Worm (Caenorhabditis elegans): ENCODE data around the gene tag-273.

DNA sequence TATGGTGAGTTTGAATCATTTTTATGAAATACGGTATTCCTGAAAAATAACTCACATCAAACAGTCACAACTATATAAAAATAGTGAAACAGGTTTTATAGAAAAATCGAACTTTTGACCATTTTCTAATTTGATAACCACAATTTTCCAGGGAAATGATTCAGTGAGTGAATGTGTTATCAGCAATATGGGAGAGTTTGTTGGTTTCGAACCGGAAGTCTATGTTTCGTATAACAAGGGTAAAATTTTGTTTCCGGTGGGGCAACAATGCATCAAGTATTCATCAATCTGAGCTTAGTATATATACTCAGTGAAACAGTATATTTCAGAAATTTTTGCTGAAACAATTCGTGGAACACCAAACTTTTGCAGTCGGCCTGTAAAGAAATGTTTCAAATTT is 21.5 kb downstream of the tag-273 start:
- no peak for TF ChIP-seq ama-1 (optimal IDR thresholded peaks at IDR 0.05)
- no peak for TF ChIP-seq unc-62 (GFP tag; optimal IDR thresholded peaks at IDR 0.05)
- no peak for TF ChIP-seq skn-1 (tag; optimal IDR thresholded peaks at IDR 0.05)
- TF ChIP-seq aha-1 (tag; optimal IDR thresholded peaks at IDR 0.05), result no peak
- TF ChIP-seq nhr-237 (tag; optimal IDR thresholded peaks at IDR 0.05), result no peak
- no peak for TF ChIP-seq nhr-11 (tag; optimal IDR thresholded peaks at IDR 0.05)
- no peak for TF ChIP-seq lir-3 (tag; optimal IDR thresholded peaks at IDR 0.05; ENCODE audit: poor library complexity)
- no peak for TF ChIP-seq snu-23 (GFP tag; optimal IDR thresholded peaks at IDR 0.05)
- TF ChIP-seq sox-4 (tag; optimal IDR thresholded peaks at IDR 0.05), result no peak
- TF ChIP-seq nhr-47 (tag; optimal IDR thresholded peaks at IDR 0.05), result no peak
- no peak for TF ChIP-seq mep-1 (tag; optimal IDR thresholded peaks at IDR 0.05)
- no peak for TF ChIP-seq ceh-63 (GFP tag; optimal IDR thresholded peaks at IDR 0.05)
- no peak for TF ChIP-seq mef-2 (tag; optimal IDR thresholded peaks at IDR 0.05)
